Fruit fly (Drosophila melanogaster) whole organism, adult: ENCODE results near the gene CG4613.

Source experiments
- CG11617 ChIP-seq: fragments of 200-800 bp; sonication (Bioruptor generic); optimal IDR thresholded peaks from 2 replicates; lab custom pipeline; 2017; ENCODE audit warnings: mild to moderate bottlenecking, missing biosample characterization, missing genetic modification reagents, missing genetic modification characterization
- CG12768 ChIP-seq: fragments of 200-800 bp; sonication (Bioruptor generic); optimal IDR thresholded peaks from 2 replicates; lab custom pipeline; 2017; ENCODE audit warnings: missing biosample characterization, missing genetic modification characterization, mild to moderate bottlenecking, moderate library complexity, missing genetic modification reagents
- CG14711 ChIP-seq: fragments of 200-800 bp; sonication (Bioruptor generic); optimal IDR thresholded peaks from 2 replicates; lab custom pipeline; 2018; ENCODE audit warnings: missing biosample characterization, mild to moderate bottlenecking, missing genetic modification characterization, moderate library complexity
- CG1620 ChIP-seq: fragments of 200-800 bp; sonication (Bioruptor generic); optimal IDR thresholded peaks from 2 replicates; lab custom pipeline; 2016; ENCODE audit warnings: missing biosample characterization, missing genetic modification characterization
- CG33017 ChIP-seq: fragments of 200-800 bp; sonication (Bioruptor generic); optimal IDR thresholded peaks from 2 replicates; lab custom pipeline; 2018; ENCODE audit warnings: missing biosample characterization, mild to moderate bottlenecking, missing genetic modification characterization, moderate library complexity
- CG5204 ChIP-seq: fragments of 200-800 bp; sonication (Bioruptor generic); optimal IDR thresholded peaks from 2 replicates; lab custom pipeline; 2016; ENCODE audit warnings: missing biosample characterization, missing genetic modification characterization
- CG7045 ChIP-seq: fragments of 200-800 bp; sonication (Bioruptor generic); optimal IDR thresholded peaks from 2 replicates; lab custom pipeline; 2017; ENCODE audit warnings: missing biosample characterization, mild to moderate bottlenecking, missing genetic modification characterization
- CG7101 ChIP-seq: fragments of 200-800 bp; sonication (Bioruptor generic); optimal IDR thresholded peaks from 2 replicates; lab custom pipeline; 2018; ENCODE audit warnings: missing biosample characterization, mild to moderate bottlenecking, missing genetic modification characterization, moderate library complexity
- Clk ChIP-seq: fragments of 200-800 bp; sonication (Bioruptor generic); optimal IDR thresholded peaks from 2 replicates; lab custom pipeline; 2017; ENCODE audit warnings: missing biosample characterization, missing genetic modification characterization
- Crg-1 ChIP-seq: fragments of 200-800 bp; sonication (Bioruptor generic); optimal IDR thresholded peaks from 2 replicates; lab custom pipeline; 2016; ENCODE audit warnings: missing biosample characterization, missing genetic modification characterization
- Hr96 ChIP-seq: fragments of 200-800 bp; sonication (Bioruptor generic); optimal IDR thresholded peaks from 2 replicates; lab custom pipeline; 2016; ENCODE audit warnings: missing biosample characterization, missing genetic modification characterization
- Mnt ChIP-seq: fragments of 200-800 bp; sonication (Bioruptor generic); optimal IDR thresholded peaks from 2 replicates; lab custom pipeline; 2016; ENCODE audit warnings: missing biosample characterization, mild to moderate bottlenecking, missing genetic modification characterization
- bab1 ChIP-seq: fragments of 200-800 bp; sonication (Bioruptor generic); optimal IDR thresholded peaks from 3 replicates; lab custom pipeline; 2019; ENCODE audit warnings: missing biosample characterization, mild to moderate bottlenecking, missing genetic modification characterization, moderate library complexity
- cic ChIP-seq: fragments of 200-800 bp; sonication (Bioruptor generic); optimal IDR thresholded peaks from 2 replicates; lab custom pipeline; 2017; ENCODE audit warnings: missing biosample characterization, mild to moderate bottlenecking, missing genetic modification characterization, moderate library complexity
- cnc ChIP-seq, 2 experiments: fragments of >200 bp; optimal IDR thresholded peaks; 2 replicates each; lab custom pipeline; 2017
- kay ChIP-seq: fragments of 200-800 bp; sonication (Bioruptor generic); peaks from one replicate; lab custom pipeline; 2016; ENCODE audit warnings: missing biosample characterization, missing genetic modification characterization, borderline replicate concordance
- ovo ChIP-seq: fragments of 200-800 bp; sonication (Bioruptor generic); optimal IDR thresholded peaks from 2 replicates; lab custom pipeline; 2016; ENCODE audit warnings: missing biosample characterization, missing genetic modification characterization
- pad ChIP-seq: fragments of 200-800 bp; sonication (Bioruptor generic); optimal IDR thresholded peaks from 3 replicates; lab custom pipeline; 2017; ENCODE audit warnings: missing biosample characterization, missing genetic modification characterization, mild to moderate bottlenecking, moderate library complexity, missing genetic modification reagents
- tj ChIP-seq: fragments of 200-800 bp; sonication (Bioruptor generic); optimal IDR thresholded peaks from 3 replicates; lab custom pipeline; 2017; ENCODE audit warnings: missing biosample characterization, mild to moderate bottlenecking, missing genetic modification characterization, moderate library complexity
- toe ChIP-seq: fragments of 200-800 bp; sonication (Bioruptor generic); optimal IDR thresholded peaks from 2 replicates; lab custom pipeline; 2016; ENCODE audit warnings: missing biosample characterization, missing genetic modification characterization

CG4613 gene

DNA sequence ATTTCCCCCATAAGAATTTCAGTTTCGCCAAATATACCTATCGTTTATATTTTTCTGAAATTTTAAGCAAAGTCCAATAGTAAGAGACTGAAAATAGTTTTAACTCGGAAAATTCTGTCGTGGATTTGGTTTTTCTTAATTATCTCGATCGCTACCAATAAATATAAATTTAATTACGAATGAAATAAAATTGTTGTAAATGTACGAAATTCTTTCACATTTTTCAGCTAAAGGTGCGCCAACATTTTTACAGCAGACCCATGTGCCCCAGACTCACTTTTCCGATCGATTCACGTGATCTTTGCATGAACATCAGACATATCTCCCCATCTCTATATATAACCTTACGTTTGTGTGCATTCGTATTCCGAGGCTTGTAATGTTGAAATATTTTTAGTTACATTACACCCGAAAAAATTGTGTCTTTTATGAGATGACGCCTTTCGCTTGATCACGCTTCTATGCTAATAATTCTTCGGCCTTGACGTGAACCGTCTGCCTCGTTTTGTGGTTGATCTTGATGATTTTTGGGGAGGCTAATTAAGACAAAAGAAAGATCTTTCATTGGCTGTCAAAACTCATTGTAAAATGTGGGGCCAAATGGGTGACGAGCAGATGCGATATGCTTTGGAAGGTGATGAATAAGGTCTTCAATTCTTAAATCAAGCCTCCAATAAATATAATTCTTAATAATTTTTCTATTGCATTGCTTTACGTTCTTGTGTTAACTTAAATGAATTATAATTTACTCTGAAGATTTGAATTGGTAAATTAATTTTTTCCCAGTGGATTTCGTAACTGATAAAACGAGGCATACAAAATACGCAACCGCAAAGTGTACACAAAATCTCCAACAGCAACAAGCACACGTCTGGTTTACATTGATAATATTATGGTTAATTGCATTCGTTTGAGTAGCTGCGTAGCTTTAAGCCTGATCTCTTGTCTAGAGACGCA lies 23.8 kb upstream of the CG4613 start:
- TF ChIP-seq pad (GFP tag; lab: Kevin White, UChicago) (no peak), kay (peak; percentile 75), bab1 (GFP tag; lab: Kevin White, UChicago) (no peak), CG5204 (peak; percentile 26)

DNA sequence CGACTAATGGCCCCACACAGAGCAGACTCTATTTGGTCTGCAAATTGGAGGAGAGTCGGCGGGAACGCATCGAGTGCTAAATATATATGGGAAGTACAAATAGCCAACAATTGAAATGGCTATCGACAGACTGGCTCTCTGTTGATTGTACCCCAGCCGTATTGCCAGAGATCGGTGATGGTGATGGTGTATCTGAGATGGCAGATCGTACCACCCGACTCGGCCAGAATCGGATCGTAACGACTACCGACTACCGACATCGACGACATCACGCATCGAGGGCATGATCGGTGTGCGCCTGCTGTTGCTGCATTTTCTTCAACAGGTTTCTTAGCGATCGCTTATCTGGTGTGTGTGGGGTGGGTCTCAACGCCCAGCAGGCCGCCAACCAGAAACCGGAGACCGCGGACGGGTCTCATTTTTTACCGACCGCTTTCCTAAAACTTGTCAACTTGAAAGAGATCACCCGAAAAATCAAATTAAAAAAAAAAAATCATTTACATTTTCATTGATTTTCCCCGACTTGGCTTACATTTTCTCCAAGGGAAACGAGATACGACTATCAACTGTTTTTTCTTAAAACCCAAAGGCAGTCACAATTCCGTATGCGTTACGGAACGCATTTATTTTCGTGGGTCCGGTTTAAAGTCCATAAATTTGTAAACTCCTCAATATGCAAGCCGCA lies 22.6 kb upstream of the CG4613 start:
- TF ChIP-seq CG11617 (GFP tag; lab: Kevin White, UChicago) (peak; percentile 25), Hr96 (peak; percentile 12), cic (peak; percentile 58), tj (GFP tag; lab: Kevin White, UChicago) (peak; percentile 69), CG7045 (GFP tag; lab: Kevin White, UChicago) (peak; percentile 40), bab1 (GFP tag; lab: Kevin White, UChicago) (no peak), Clk (GFP tag; lab: Kevin White, UChicago) (peak; percentile 41), CG12768 (GFP tag; lab: Kevin White, UChicago) (peak; percentile 56), pad (GFP tag; lab: Kevin White, UChicago) (peak; percentile 34), CG14711 (no peak), CG7101 (tag; lab: Kevin White, UChicago) (peak; percentile 69), kay (no peak), ovo (peak; percentile 44), CG1620 (GFP tag; lab: Kevin White, UChicago) (no peak)

DNA sequence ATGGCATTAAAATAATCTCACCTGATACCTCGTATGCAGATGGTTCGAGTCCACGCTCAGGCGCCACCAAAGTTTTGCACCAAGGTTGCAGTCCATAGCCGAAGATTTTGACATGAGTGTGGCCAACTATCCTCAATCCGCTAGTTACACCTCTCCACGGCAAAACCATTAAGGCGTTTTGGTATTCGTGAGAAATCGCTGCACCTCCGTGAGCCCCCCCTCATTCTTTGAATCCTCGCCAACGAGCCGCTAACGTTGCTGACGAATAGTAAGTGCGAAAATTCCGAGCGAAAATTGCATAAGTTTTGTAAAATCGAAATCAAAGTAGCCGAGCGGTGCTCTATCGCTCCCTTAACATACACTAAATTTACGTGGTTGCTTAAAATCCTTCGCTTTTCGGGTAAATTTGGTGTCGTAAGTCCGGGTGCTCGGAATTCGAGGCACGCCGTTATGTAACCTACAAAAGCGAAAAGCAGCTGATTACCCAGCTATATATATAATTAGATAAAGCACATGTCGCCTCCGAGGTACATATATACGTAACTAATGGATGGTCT lies 16.0 kb upstream of the CG4613 start, which contains the start of gene Mpcp2:
TSS of gene Mpcp2 (plus strand) at position 217 of the 557 bp plus-strand sequence.
- peak; percentile 68 for TF ChIP-seq tj (GFP tag; lab: Kevin White, UChicago)
- no peak for TF ChIP-seq cnc (optimal IDR thresholded peaks at IDR 0.05; lab: Kevin White, UChicago)
- peak; percentile 23 for TF ChIP-seq CG14711
- peak; percentile 16 for TF ChIP-seq ovo
- peak; percentile 77 for TF ChIP-seq bab1 (GFP tag; lab: Kevin White, UChicago)
- no peak for TF ChIP-seq CG7045 (GFP tag; lab: Kevin White, UChicago)
- peak; percentile 46 for TF ChIP-seq pad (GFP tag; lab: Kevin White, UChicago)
- peak; percentile 37 for TF ChIP-seq CG33017 (tag; lab: Kevin White, UChicago)
- TF ChIP-seq Hr96, result no peak
- TF ChIP-seq CG7101 (tag; lab: Kevin White, UChicago), result peak; percentile 52
- TF ChIP-seq Clk (GFP tag; lab: Kevin White, UChicago), result no peak
- TF ChIP-seq CG5204, result no peak
- TF ChIP-seq CG11617 (GFP tag; lab: Kevin White, UChicago), result peak; percentile 60
- peak; percentile 33 for TF ChIP-seq CG12768 (GFP tag; lab: Kevin White, UChicago)
- TF ChIP-seq CG1620 (GFP tag; lab: Kevin White, UChicago), result peak; percentile 1
- TF ChIP-seq cic, result peak; percentile 62
- no peak for TF ChIP-seq kay
- no peak for TF ChIP-seq Crg-1 (GFP tag; lab: Kevin White, UChicago)
- no peak for TF ChIP-seq toe (GFP tag; lab: Kevin White, UChicago)
- TF ChIP-seq Mnt, result peak; percentile 93

DNA sequence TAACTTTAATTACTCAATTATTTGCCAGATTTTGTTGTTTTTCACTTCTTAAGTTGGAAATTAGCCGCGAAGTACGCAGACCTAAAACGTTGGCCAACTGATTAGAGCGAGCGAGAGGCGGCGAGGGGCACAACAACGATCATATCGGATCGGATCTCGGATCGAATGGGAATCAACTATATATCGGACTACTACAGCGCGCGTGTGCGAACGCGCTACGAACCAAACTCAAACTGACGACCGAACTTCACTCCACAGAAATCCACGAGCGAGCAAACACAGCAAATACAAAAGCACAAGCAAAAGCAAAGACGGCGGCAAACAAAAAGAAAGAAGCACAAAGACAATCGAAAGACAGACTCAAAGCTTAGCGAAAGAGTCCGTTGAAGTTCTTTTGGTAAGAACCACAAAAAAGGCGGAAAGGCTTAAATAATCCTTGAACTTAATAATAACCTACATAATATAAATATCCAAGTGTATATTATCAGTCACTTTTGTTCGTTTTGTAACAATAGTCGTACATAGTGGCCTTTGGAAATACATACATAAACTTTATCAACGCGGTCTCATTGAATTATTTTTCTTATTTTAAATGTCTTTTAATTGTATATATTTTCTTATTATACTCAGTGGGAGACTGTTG lies 14.7 kb upstream of the CG4613 start, which contains the start of the genes bbg and CG43246:
TSS of gene bbg (minus strand) at position 235 of the 643 bp plus-strand sequence.
TSS of gene CG43246 (plus strand) at position 593 of the 643 bp plus-strand sequence.
- TF ChIP-seq Mnt (no peak), pad (GFP tag; lab: Kevin White, UChicago) (no peak), cnc (optimal IDR thresholded peaks at IDR 0.05; lab: Kevin White, UChicago) (no peak), CG7045 (GFP tag; lab: Kevin White, UChicago) (no peak), CG5204 (no peak), Crg-1 (GFP tag; lab: Kevin White, UChicago) (no peak), toe (GFP tag; lab: Kevin White, UChicago) (no peak), kay (no peak), cic (no peak), CG14711 (no peak), CG7101 (tag; lab: Kevin White, UChicago) (no peak), CG12768 (GFP tag; lab: Kevin White, UChicago) (no peak), bab1 (GFP tag; lab: Kevin White, UChicago) (no peak), Clk (GFP tag; lab: Kevin White, UChicago) (no peak)

DNA sequence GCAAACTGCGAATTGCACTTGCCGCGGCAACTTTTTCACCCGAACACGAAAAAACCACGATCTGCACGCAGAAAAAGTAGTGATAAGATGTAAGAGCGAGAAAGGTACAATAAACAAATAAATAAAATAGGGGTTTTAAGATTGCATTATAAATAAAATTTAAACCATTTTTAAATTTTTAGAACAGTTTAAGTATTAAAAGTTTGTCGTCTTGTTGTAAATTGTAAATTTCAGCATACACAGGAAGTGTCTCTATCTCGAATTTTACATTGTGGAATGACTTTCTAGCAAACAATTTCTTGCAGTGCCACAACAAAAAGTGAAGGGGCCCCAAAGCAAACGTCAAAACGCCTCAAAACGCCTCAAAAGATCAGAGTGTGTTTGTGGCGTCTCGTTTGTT lies 13.1 kb upstream of the CG4613 start:
- no peak for TF ChIP-seq bab1 (GFP tag; lab: Kevin White, UChicago)
- no peak for TF ChIP-seq CG7045 (GFP tag; lab: Kevin White, UChicago)
- TF ChIP-seq CG12768 (GFP tag; lab: Kevin White, UChicago), result no peak
- no peak for TF ChIP-seq Mnt
- TF ChIP-seq tj (GFP tag; lab: Kevin White, UChicago), result no peak
- TF ChIP-seq toe (GFP tag; lab: Kevin White, UChicago), result no peak
- no peak for TF ChIP-seq CG33017 (tag; lab: Kevin White, UChicago)
- no peak for TF ChIP-seq pad (GFP tag; lab: Kevin White, UChicago)
- no peak for TF ChIP-seq Hr96
- no peak for TF ChIP-seq CG11617 (GFP tag; lab: Kevin White, UChicago)
- no peak for TF ChIP-seq Clk (GFP tag; lab: Kevin White, UChicago)
- TF ChIP-seq CG7101 (tag; lab: Kevin White, UChicago), result no peak
- no peak for TF ChIP-seq Crg-1 (GFP tag; lab: Kevin White, UChicago)
- TF ChIP-seq kay, result no peak
- TF ChIP-seq CG14711, result no peak
- no peak for TF ChIP-seq CG5204
- TF ChIP-seq CG1620 (GFP tag; lab: Kevin White, UChicago), result no peak
- no peak for TF ChIP-seq ovo
- TF ChIP-seq cic, result no peak
- no peak for TF ChIP-seq cnc (optimal IDR thresholded peaks at IDR 0.05; lab: Kevin White, UChicago)
